Worm (Caenorhabditis elegans) whole organism, L4/young adult: Measurements from ENCODE around the gene T09A5.4.

ENCODE experiments used
- W03F9.2 ChIP-seq: fragments of 150-350 bp; optimal IDR thresholded peaks from 2 replicates; lab custom pipeline; 2014; ENCODE audit warnings: missing biosample characterization, missing genetic modification characterization
- dao-5 ChIP-seq: sonication (generic microtip); optimal IDR thresholded peaks from 2 replicates; lab custom pipeline; 2016; ENCODE audit warnings: missing genotype, missing genetic modification characterization, moderate library complexity, missing compliant biosample characterization
- him-1 ChIP-seq: sonication (generic microtip); optimal IDR thresholded peaks from 2 replicates; lab custom pipeline; 2016; ENCODE audit warnings: missing genotype, missing genetic modification reagents, missing genetic modification characterization, missing compliant biosample characterization

DNA sequence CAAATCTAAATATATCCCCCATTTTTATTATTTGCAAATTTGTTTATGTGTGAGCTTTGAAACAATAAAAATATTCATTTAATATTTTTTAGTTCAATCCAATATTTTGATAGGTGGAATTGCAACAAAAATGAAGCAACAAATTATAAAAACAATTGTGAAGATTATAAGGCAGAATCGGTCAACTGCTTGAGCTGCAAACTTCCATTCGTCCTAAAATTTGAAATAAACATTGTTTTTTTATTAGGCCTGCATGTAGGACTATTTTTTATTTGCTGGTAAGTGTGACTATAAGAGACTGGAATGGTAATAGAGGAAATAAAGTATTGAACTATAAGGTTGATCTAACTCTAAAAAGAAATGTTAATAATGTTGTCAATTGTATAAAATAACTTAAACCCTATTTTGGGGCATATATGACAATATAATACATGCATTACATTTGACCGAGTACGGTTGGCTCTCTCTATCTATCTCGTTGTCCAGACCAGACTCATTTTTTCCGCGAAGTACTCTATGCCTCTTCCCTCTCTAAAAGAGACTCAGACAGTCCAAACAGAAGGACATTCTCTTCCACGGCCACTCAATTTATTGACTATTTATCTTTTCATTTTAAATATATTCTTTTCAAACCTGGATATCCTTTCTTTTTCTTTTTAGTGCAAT lies at the start of gene T09A5.4:
- TF ChIP-seq him-1 (tag; lab: Kevin White, UChicago) (no peak), dao-5 (tag; lab: Kevin White, UChicago) (no peak), W03F9.2 (tag; lab: Kevin White, UChicago) (no peak)
